Worm (Caenorhabditis elegans): Measurements from ENCODE around the gene srbc-3.

The srbc-3 gene

ce11 chrV:3269407-3269806 lies 38.9 kb upstream of the srbc-3 start, which contains the start of gene T28A11.19:
Gene T28A11.19, minus strand, starts transcription at chrV:3269514.
- TF ChIP-seq nhr-179 (tag; optimal IDR thresholded peaks at IDR 0.05): no peak
- no peak for TF ChIP-seq ceh-58 (GFP tag; IDR thresholded peaks at IDR 0.05)
- TF ChIP-seq lir-1 (GFP tag; conservative IDR thresholded peaks at IDR 0.05): no peak
- no peak for TF ChIP-seq D2030.7 (GFP tag; IDR thresholded peaks at IDR 0.05)
- no peak for TF ChIP-seq K12H6.12 (tag; optimal IDR thresholded peaks at IDR 0.05)
- TF ChIP-seq let-607 (tag; optimal IDR thresholded peaks at IDR 0.05): no peak
- no peak for TF ChIP-seq ama-1 (optimal IDR thresholded peaks at IDR 0.05)
- TF ChIP-seq ama-1 (GFP tag; optimal IDR thresholded peaks at IDR 0.05): no peak

DNA sequence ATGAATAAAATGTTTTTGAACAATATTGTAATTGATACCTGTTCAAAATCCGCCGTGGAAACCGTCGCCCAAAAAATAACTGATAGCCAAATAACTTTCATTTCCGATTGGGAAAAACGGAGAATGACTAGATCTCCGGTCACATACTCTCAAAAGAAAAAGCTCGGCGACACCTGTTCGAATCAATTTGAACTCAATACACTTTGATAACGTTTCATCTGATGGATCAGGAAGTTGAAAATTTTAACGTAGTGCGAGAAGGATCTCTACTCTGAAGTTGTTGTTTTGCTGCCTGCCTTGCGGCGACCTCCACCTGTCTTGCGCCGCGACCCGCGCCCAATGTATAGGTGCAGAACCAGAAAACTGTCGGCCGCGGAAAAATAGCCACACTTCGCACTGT lies 35.1 kb upstream of the srbc-3 start, which contains the start of gene T28A11.20:
Gene T28A11.20, minus strand, starts transcription at position 101 of the 400 bp plus-strand sequence.
- TF ChIP-seq F52B5.7 (tag; optimal IDR thresholded peaks at IDR 0.05) (no peak), akir-1 (GFP tag; optimal IDR thresholded peaks at IDR 0.05) (no peak), snpc-3.4 (tag; optimal IDR thresholded peaks at IDR 0.05) (no peak), nhr-90 (tag; optimal IDR thresholded peaks at IDR 0.05) (no peak), aptf-3 (GFP tag; IDR thresholded peaks at IDR 0.05) (no peak), die-1 (tag; optimal IDR thresholded peaks at IDR 0.05) (no peak)

DNA sequence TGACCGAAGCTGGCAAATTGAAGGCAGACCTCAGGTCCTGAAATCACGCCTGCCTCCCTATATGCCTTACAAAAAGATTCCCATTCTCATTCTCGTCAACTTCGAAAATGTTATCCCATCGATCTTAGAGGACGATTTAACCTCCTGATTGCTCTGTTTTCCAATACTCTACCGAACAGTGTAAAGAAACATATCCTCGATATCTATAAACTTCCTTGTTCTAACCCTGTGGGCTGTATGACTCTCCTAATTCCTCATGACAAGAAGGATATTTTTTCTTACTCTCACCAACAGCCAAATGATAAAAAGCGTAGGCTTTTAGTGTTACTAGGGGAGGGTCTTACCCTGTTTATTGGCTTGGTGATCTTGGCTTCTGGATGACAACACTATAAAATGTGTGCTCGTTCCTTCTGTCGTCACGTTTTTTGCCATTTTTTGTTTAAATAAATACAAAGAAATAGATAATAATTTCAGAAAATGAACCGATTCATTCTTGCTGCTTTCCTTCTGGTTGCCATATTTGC lies 34.6 kb upstream of the srbc-3 start, which contains the start of gene T28A11.4:
Gene T28A11.4, plus strand, starts transcription at position 474 of the 524 bp plus-strand sequence.
- TF ChIP-seq F39B2.1 (GFP tag; IDR thresholded peaks at IDR 0.05) (no peak), ztf-18 (tag; optimal IDR thresholded peaks at IDR 0.05) (no peak), F52B5.7 (tag; optimal IDR thresholded peaks at IDR 0.05) (no peak), Y53G8AR.9 (GFP tag; conservative IDR thresholded peaks at IDR 0.05) (no peak), lin-54 (GFP tag; optimal IDR thresholded peaks at IDR 0.05) (no peak), let-526 (GFP tag; IDR thresholded peaks at IDR 0.05) (no peak), F57C9.4 (tag; optimal IDR thresholded peaks at IDR 0.05) (no peak), ceh-58 (GFP tag; IDR thresholded peaks at IDR 0.05) (no peak), F57A8.1 (GFP tag; optimal IDR thresholded peaks at IDR 0.05) (no peak), F49E8.2 (tag; optimal IDR thresholded peaks at IDR 0.05; ENCODE audit: insufficient read depth) (no peak), ztf-22 (GFP tag; optimal IDR thresholded peaks at IDR 0.05) (no peak)

- TF ChIP-seq unc-62 (GFP tag; optimal IDR thresholded peaks at IDR 0.05): no peak
- no peak for TF ChIP-seq ceh-79 (tag; optimal IDR thresholded peaks at IDR 0.05)
- no peak for TF ChIP-seq K11D2.4 (GFP tag; IDR thresholded peaks at IDR 0.05)
- TF ChIP-seq lir-1 (GFP tag; conservative IDR thresholded peaks at IDR 0.05): no peak
- TF ChIP-seq ekl-4 (GFP tag; IDR thresholded peaks at IDR 0.05): no peak
- no peak for TF ChIP-seq lag-1 (GFP tag; IDR thresholded peaks at IDR 0.05)
- no peak for TF ChIP-seq pha-4 (tag; optimal IDR thresholded peaks at IDR 0.05)
- no peak for TF ChIP-seq aptf-2 (GFP tag; conservative IDR thresholded peaks at IDR 0.05)
- no peak for TF ChIP-seq egrh-3 (GFP tag; IDR thresholded peaks at IDR 0.05)
- no peak for TF ChIP-seq pbrm-1 (GFP tag; IDR thresholded peaks at IDR 0.05)
- TF ChIP-seq madf-10 (tag; optimal IDR thresholded peaks at IDR 0.05): no peak
- TF ChIP-seq ceh-27 (GFP tag; optimal IDR thresholded peaks at IDR 0.05): no peak
- TF ChIP-seq B0261.1 (tag; optimal IDR thresholded peaks at IDR 0.05): no peak
- no peak for TF ChIP-seq F57C9.4 (tag; optimal IDR thresholded peaks at IDR 0.05)
- TF ChIP-seq him-1 (tag; optimal IDR thresholded peaks at IDR 0.05): no peak
- no peak for TF ChIP-seq dox-1 (GFP tag; IDR thresholded peaks at IDR 0.05)
Observed at ce11 chrV:3275033-3275432, 33.2 kb upstream of the srbc-3 start, which contains the start of gene T28A11.3. Gene T28A11.3, plus strand, starts transcription at chrV:3275333.
